Fruit fly (Drosophila melanogaster) whole organism, wandering third instar larva: ENCODE measurements around the gene danr.

Source experiments
- Abd-B ChIP-seq: fragments of >200 bp; optimal IDR thresholded peaks from 2 replicates; lab custom pipeline; 2017; ENCODE audit warnings: missing biosample characterization, missing genetic modification characterization
- CrebA ChIP-seq: fragments of 200-800 bp; sonication (Bioruptor generic); optimal IDR thresholded peaks from 2 replicates; lab custom pipeline; 2016; ENCODE audit warnings: missing biosample characterization, mild to moderate bottlenecking, missing genetic modification characterization, borderline replicate concordance
- Mio ChIP-seq: sonication (Bioruptor generic); optimal IDR thresholded peaks from 2 replicates; lab custom pipeline; 2016; ENCODE audit warnings: missing biosample characterization, missing genetic modification characterization
- foxo ChIP-seq, 2 experiments: fragments of 200-800 bp; sonication (Bioruptor generic); optimal IDR thresholded peaks; 2 replicates in 1 of 2; 3 replicates in 1 of 2; lab custom pipeline; 2016 to 2017; ENCODE audit warnings: missing biosample characterization in 2 of 2, missing genetic modification characterization in 2 of 2
- jim ChIP-seq: fragments of 175-275, 200-325 bp; sonication (Bioruptor generic); optimal IDR thresholded peaks from 2 replicates; lab custom pipeline; 2016; ENCODE audit warnings: missing biosample characterization, mild to moderate bottlenecking, missing genetic modification characterization
- pan ChIP-seq: fragments of >200 bp; optimal IDR thresholded peaks from 2 replicates; lab custom pipeline; 2017
- psq ChIP-seq: fragments of 200-800 bp; sonication (Bioruptor generic); optimal IDR thresholded peaks from 3 replicates; lab custom pipeline; 2017; ENCODE audit warnings: missing biosample characterization, mild to moderate bottlenecking, missing genetic modification characterization, moderate library complexity
- tai ChIP-seq: sonication (Bioruptor generic); optimal IDR thresholded peaks from 2 replicates; lab custom pipeline; 2016; ENCODE audit warnings: missing biosample characterization, missing genetic modification characterization

DNA sequence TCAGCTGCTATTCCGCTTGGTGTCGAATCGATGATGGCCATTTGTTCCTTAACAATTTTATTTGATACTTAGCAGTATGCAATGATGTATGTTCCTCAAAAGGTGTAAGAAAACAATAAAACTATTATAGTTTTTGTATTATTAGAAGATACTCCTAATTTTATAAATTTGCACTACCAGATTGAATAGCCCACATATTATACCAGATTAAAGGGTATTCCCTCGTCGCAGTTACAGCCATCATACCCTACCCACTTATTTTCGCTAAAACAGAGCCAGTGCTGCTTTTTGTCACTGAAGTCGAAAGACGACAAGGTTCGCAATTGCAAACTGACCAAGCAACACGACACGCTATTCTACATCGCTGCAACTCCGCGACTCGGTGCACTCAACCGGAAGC lies 39.6 kb downstream of the danr start:
- TF ChIP-seq psq (GFP tag; lab: Kevin White, UChicago), result no peak
- TF ChIP-seq pan, result no peak
- TF ChIP-seq foxo (GFP tag; optimal IDR thresholded peaks at IDR 0.05; lab: Kevin White, UChicago), result no peak
- no peak for TF ChIP-seq tai
- TF ChIP-seq Mio, result no peak
- no peak for TF ChIP-seq CrebA
- no peak for TF ChIP-seq Abd-B (GFP tag; lab: Kevin White, UChicago)
- TF ChIP-seq jim (GFP tag; lab: Kevin White, UChicago), result no peak
